Worm (Caenorhabditis elegans): ENCODE results near the gene D1054.1.

DNA sequence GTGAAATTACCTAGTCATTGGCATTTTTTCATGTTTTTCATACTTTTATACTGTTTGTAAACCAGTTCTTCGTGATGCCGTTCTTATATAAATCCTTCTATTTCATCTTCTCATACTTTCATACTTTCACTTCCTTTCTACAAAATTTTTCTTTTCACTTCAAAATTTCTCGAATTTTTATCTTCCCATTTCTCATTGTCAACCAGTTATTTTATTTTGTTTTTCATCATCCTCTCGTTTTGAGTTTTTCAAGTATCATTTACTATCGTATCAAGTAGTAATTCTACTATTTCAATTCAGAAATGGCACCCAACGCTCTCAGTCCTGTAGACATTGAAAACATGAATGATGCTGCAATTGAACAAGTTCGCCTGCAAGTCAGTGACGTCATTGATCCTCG, 11.4 kb downstream of the D1054.1 start, which contains the start of gene F28H7.8:
- TF ChIP-seq W03F9.2 (tag; optimal IDR thresholded peaks at IDR 0.05) (no peak), him-1 (tag; optimal IDR thresholded peaks at IDR 0.05) (no peak)
